Worm (Caenorhabditis elegans) whole organism, L2 larva: ENCODE data around the gene dpy-2.
A peak's percentile ranks its signal among the peaks of the same experiment; 100 is the strongest.

Experiments
- C34F6.9 ChIP-seq: fragments of 150-350 bp; optimal IDR thresholded peaks from 2 replicates; lab custom pipeline; 2014; ENCODE audit warnings: missing biosample characterization, missing genetic modification characterization
- F13H6.1 ChIP-seq: sonication (generic microtip); optimal IDR thresholded peaks from 2 replicates; lab custom pipeline; 2016; ENCODE audit warnings: missing genetic modification characterization, missing compliant biosample characterization
- R02D3.7 ChIP-seq: fragments of 150-350 bp; optimal IDR thresholded peaks from 2 replicates; lab custom pipeline; 2014; ENCODE audit warnings: missing biosample characterization, missing genetic modification characterization
- Y55F3AM.14 ChIP-seq: fragments of 200-800 bp; sonication (Bioruptor generic); optimal IDR thresholded peaks from 2 replicates; lab custom pipeline; 2018; ENCODE audit warnings: mild to moderate bottlenecking, missing genetic modification characterization, missing compliant biosample characterization
- ZK546.5 ChIP-seq: sonication (generic microtip); optimal IDR thresholded peaks from 2 replicates; lab custom pipeline; 2017; ENCODE audit warnings: missing biosample characterization, missing genetic modification characterization
- aly-2 ChIP-seq: fragments of 150-350 bp; optimal IDR thresholded peaks from 2 replicates; lab custom pipeline; 2014; ENCODE audit warnings: missing biosample characterization, missing genetic modification characterization
- ama-1 ChIP-seq: fragments of 150-350 bp; optimal IDR thresholded peaks from 2 replicates; lab custom pipeline; 2018; ENCODE audit warnings: inconsistent platforms
- blmp-1 ChIP-seq: sonication (generic microtip); optimal IDR thresholded peaks from 2 replicates; lab custom pipeline; 2017; ENCODE audit warnings: missing genetic modification characterization, mild to moderate bottlenecking, missing compliant biosample characterization, antibody characterized with exemption, moderate library complexity; ENCODE audit not compliant: insufficient read depth
- ceh-16 ChIP-seq: fragments of 150-350 bp; optimal IDR thresholded peaks from 2 replicates; lab custom pipeline; 2014; ENCODE audit warnings: missing biosample characterization, missing genetic modification characterization
- ceh-82 ChIP-seq: fragments of 150-350 bp; optimal IDR thresholded peaks from 2 replicates; lab custom pipeline; 2014; ENCODE audit warnings: missing biosample characterization, missing genetic modification characterization
- crh-2 ChIP-seq: sonication (generic microtip); optimal IDR thresholded peaks from 2 replicates; lab custom pipeline; 2017; ENCODE audit warnings: missing biosample characterization, missing genetic modification characterization
- elt-1 ChIP-seq: fragments of 150-350 bp; optimal IDR thresholded peaks from 2 replicates; lab custom pipeline; 2014; ENCODE audit warnings: missing biosample characterization, missing genetic modification characterization
- elt-3 ChIP-seq: sonication (generic microtip); optimal IDR thresholded peaks from 2 replicates; lab custom pipeline; 2017; ENCODE audit warnings: missing biosample characterization, missing genetic modification characterization
- gmeb-1 ChIP-seq: fragments of 150-350 bp; optimal IDR thresholded peaks from 2 replicates; lab custom pipeline; 2014; ENCODE audit warnings: missing biosample characterization, missing genetic modification characterization
- lin-11 ChIP-seq: fragments of 150-350 bp; sonication (generic microtip); optimal IDR thresholded peaks from 2 replicates; lab custom pipeline; 2014; ENCODE audit warnings: missing biosample characterization, missing genetic modification characterization, inconsistent platforms, mixed read lengths
- lin-13 ChIP-seq: fragments of 150-350 bp; optimal IDR thresholded peaks from 2 replicates; lab custom pipeline; 2014; ENCODE audit warnings: missing biosample characterization, missing genetic modification reagents, missing genetic modification characterization
- lin-39 ChIP-seq: fragments of 150-350 bp; optimal IDR thresholded peaks from 2 replicates; lab custom pipeline; 2014; ENCODE audit warnings: missing biosample characterization, missing genetic modification reagents, missing genetic modification characterization
- lsy-2 ChIP-seq, 2 experiments: fragments of 150-350 bp in 1 of 2; sonication (generic microtip) in 1 of 2; optimal IDR thresholded peaks; 2 replicates each; lab custom pipeline; 2014 to 2017; ENCODE audit warnings: missing biosample characterization in 2 of 2, missing genetic modification characterization in 2 of 2
- mab-5 ChIP-seq: fragments of 150-350 bp; optimal IDR thresholded peaks from 2 replicates; lab custom pipeline; 2014; ENCODE audit warnings: missing biosample characterization, missing genetic modification characterization
- nhr-10 ChIP-seq: sonication (generic microtip); optimal IDR thresholded peaks from 2 replicates; lab custom pipeline; 2017; ENCODE audit warnings: missing biosample characterization, missing genetic modification characterization
- nhr-11 ChIP-seq: fragments of 150-350 bp; optimal IDR thresholded peaks from 2 replicates; lab custom pipeline; 2014; ENCODE audit warnings: missing biosample characterization, missing genetic modification characterization
- nhr-12 ChIP-seq: fragments of 150-350 bp; optimal IDR thresholded peaks from 2 replicates; lab custom pipeline; 2014; ENCODE audit warnings: missing biosample characterization, missing genetic modification characterization
- nhr-129 ChIP-seq: fragments of 150-350 bp; optimal IDR thresholded peaks from 2 replicates; lab custom pipeline; 2014; ENCODE audit warnings: missing biosample characterization, missing genetic modification characterization
- nhr-21 ChIP-seq: fragments of 150-350 bp; optimal IDR thresholded peaks from 2 replicates; lab custom pipeline; 2014; ENCODE audit warnings: missing biosample characterization, missing genetic modification characterization
- nhr-23 ChIP-seq: fragments of 150-350 bp; optimal IDR thresholded peaks from 2 replicates; lab custom pipeline; 2014; ENCODE audit warnings: missing biosample characterization, missing genetic modification reagents, missing genetic modification characterization
- nhr-237 ChIP-seq: fragments of 150-350 bp; optimal IDR thresholded peaks from 2 replicates; lab custom pipeline; 2014; ENCODE audit warnings: missing biosample characterization, missing genetic modification characterization
- nhr-25 ChIP-seq: fragments of 150-350 bp; sonication (generic microtip); optimal IDR thresholded peaks from 3 replicates; lab custom pipeline; 2014; ENCODE audit warnings: missing biosample characterization, missing genetic modification characterization
- nhr-77 ChIP-seq: fragments of 150-350 bp; optimal IDR thresholded peaks from 2 replicates; lab custom pipeline; 2014; ENCODE audit warnings: missing biosample characterization, missing genetic modification characterization
- sem-4 ChIP-seq: fragments of 150-350 bp; optimal IDR thresholded peaks from 2 replicates; lab custom pipeline; 2014; ENCODE audit warnings: missing biosample characterization, missing genetic modification reagents, missing genetic modification characterization
- sma-3 ChIP-seq: sonication (generic microtip); optimal IDR thresholded peaks from 2 replicates; lab custom pipeline; 2016; ENCODE audit warnings: missing genetic modification reagents, missing genetic modification characterization, missing compliant biosample characterization
- sma-9 ChIP-seq, 2 experiments: fragments of 150-350 bp in 1 of 2; sonication (generic microtip) in 1 of 2; optimal IDR thresholded peaks; 2 replicates each; lab custom pipeline; 2014 to 2016; ENCODE audit warnings: missing genetic modification characterization in 2 of 2, mild to moderate bottlenecking in 1 of 2, missing biosample characterization in 1 of 2, missing compliant biosample characterization in 1 of 2, missing genetic modification reagents in 1 of 2, moderate library complexity in 1 of 2
- snpc-4 ChIP-seq: fragments of 150-350 bp; optimal IDR thresholded peaks from 2 replicates; lab custom pipeline; 2014; ENCODE audit warnings: missing biosample characterization, missing genetic modification characterization
- unc-39 ChIP-seq: fragments of 150-350 bp; optimal IDR thresholded peaks from 2 replicates; lab custom pipeline; 2014; ENCODE audit warnings: missing biosample characterization, missing genetic modification characterization
- unc-55 ChIP-seq: fragments of 150-350 bp; sonication (generic microtip); optimal IDR thresholded peaks from 3 replicates; lab custom pipeline; 2014; ENCODE audit warnings: missing biosample characterization, missing genetic modification reagents, missing genetic modification characterization
- unc-62 ChIP-seq: fragments of 150-350 bp; optimal IDR thresholded peaks from 2 replicates; lab custom pipeline; 2014; ENCODE audit warnings: missing biosample characterization, missing genetic modification reagents, missing genetic modification characterization
- zag-1 ChIP-seq: fragments of 150-350 bp; optimal IDR thresholded peaks from 2 replicates; lab custom pipeline; 2014; ENCODE audit warnings: missing biosample characterization, missing genetic modification characterization
- ztf-1 ChIP-seq: fragments of 200-800 bp; sonication (Bioruptor generic); conservative IDR thresholded peaks from 2 replicates; pipeline ENCODE4 v1.3.6; 2022; ENCODE audit warnings: missing genetic modification characterization, missing compliant biosample characterization
- ztf-11 ChIP-seq: sonication (generic microtip); optimal IDR thresholded peaks from 2 replicates; lab custom pipeline; 2017; ENCODE audit warnings: missing biosample characterization, missing genetic modification characterization
- ztf-4 ChIP-seq: fragments of 150-350 bp; optimal IDR thresholded peaks from 2 replicates; lab custom pipeline; 2014; ENCODE audit warnings: missing biosample characterization, missing genetic modification characterization

dpy-2 gene

DNA sequence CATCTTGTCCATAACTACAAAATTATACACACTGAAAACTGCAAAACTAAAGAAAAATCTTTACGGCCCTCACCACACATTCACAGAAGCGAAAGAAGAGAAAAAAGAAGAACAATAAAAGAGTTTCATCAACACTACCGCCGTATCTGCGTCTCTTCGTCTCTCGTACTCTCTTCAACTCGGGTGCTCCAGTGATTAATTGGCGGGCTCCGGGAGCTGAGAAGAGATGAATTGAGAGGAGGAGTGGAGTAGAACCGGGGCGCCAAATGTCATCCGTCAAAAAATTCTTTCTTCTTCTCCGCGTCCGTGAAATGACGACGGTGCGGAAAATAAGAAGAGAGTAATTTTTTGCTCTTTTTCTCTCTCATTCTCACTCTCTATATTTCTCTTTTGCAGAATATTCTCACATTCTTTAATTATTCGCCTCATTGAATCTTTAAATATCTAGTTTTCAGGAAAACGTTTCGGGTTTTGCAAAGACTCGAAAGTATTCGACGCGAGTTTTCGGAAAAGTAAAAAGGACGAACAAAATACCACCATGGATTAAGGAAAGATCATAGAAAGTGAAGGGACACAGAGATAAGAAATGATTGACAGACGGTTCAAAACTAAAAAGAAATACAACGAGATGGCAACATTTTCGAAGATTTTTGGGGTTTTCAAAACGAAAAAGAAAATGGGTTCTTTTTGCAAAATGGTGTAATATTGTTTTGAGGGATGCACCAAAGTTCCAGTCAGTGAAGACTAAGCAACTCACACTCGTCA lies 6.4 kb upstream of the dpy-2 start:
- no peak for TF ChIP-seq ztf-11 (tag; lab: Kevin White, UChicago)
- peak; percentile 77 for TF ChIP-seq F13H6.1 (tag; lab: Kevin White, UChicago)
- no peak for TF ChIP-seq ceh-82 (tag; lab: Kevin White, UChicago)
- no peak for TF ChIP-seq aly-2 (tag; lab: Kevin White, UChicago)
- TF ChIP-seq gmeb-1 (tag; lab: Kevin White, UChicago): no peak
- TF ChIP-seq unc-39 (tag; lab: Kevin White, UChicago): no peak
- no peak for TF ChIP-seq blmp-1 (tag; lab: Kevin White, UChicago)
- TF ChIP-seq lin-39 (tag; lab: Kevin White, UChicago): peak; percentile 86
- no peak for TF ChIP-seq nhr-10
- TF ChIP-seq nhr-129 (tag; lab: Kevin White, UChicago): peak; percentile 39
- no peak for TF ChIP-seq ama-1 (lab: Kevin White, UChicago)
- peak; percentile 20 for TF ChIP-seq crh-2
- no peak for TF ChIP-seq sma-3
- peak; percentile 49 for TF ChIP-seq C34F6.9 (tag; lab: Kevin White, UChicago)
- TF ChIP-seq ztf-4: no peak
- no peak for TF ChIP-seq nhr-237 (tag; lab: Kevin White, UChicago)
- TF ChIP-seq mab-5 (tag; lab: Kevin White, UChicago): peak; percentile 88
- TF ChIP-seq lin-13 (GFP tag; lab: Kevin White, UChicago): peak; percentile 43
- no peak for TF ChIP-seq ceh-16 (tag; lab: Kevin White, UChicago)
- no peak for TF ChIP-seq nhr-77 (tag; lab: Kevin White, UChicago)
- no peak for TF ChIP-seq nhr-12
- TF ChIP-seq nhr-11 (tag; lab: Kevin White, UChicago): no peak
- peak; percentile 55 for TF ChIP-seq unc-55 (GFP tag; lab: Kevin White, UChicago)
- no peak for TF ChIP-seq elt-1 (tag; lab: Kevin White, UChicago)
- peak; percentile 65 for TF ChIP-seq sem-4 (tag; lab: Kevin White, UChicago)
- no peak for TF ChIP-seq lin-11
- TF ChIP-seq elt-3 (tag; lab: Kevin White, UChicago): no peak
- peak; percentile 44 for TF ChIP-seq sma-9 (GFP tag; optimal IDR thresholded peaks at IDR 0.05; lab: Kevin White, UChicago)
- no peak for TF ChIP-seq sma-9 (tag; optimal IDR thresholded peaks at IDR 0.05; lab: Kevin White, UChicago)
- no peak for TF ChIP-seq R02D3.7
- peak; percentile 37 for TF ChIP-seq Y55F3AM.14 (GFP tag; lab: Kevin White, UChicago)
- TF ChIP-seq lsy-2 (tag; optimal IDR thresholded peaks at IDR 0.05; lab: Kevin White, UChicago): peak in 1 of 2 experiments; percentile 55
- TF ChIP-seq snpc-4 (tag; lab: Kevin White, UChicago): no peak
- TF ChIP-seq nhr-21: no peak
- TF ChIP-seq nhr-23 (tag; lab: Kevin White, UChicago): no peak
- no peak for TF ChIP-seq zag-1
- no peak for TF ChIP-seq ztf-1 (GFP tag; lab: Robert Waterston, UW)
- TF ChIP-seq nhr-25 (tag; lab: Kevin White, UChicago): no peak
- peak; percentile 20 for TF ChIP-seq unc-62 (GFP tag; lab: Kevin White, UChicago)
- no peak for TF ChIP-seq ZK546.5 (tag; lab: Kevin White, UChicago)
- TF ChIP-seq, all 48 proteins: peak for 13

- TF ChIP-seq zag-1: peak; percentile 79
- TF ChIP-seq lsy-2 (tag; optimal IDR thresholded peaks at IDR 0.05; lab: Kevin White, UChicago): peak; percentile 24 to 54
- peak; percentile 81 for TF ChIP-seq C34F6.9 (tag; lab: Kevin White, UChicago)
- TF ChIP-seq sma-9 (GFP tag; optimal IDR thresholded peaks at IDR 0.05; lab: Kevin White, UChicago): peak; percentile 57
- no peak for TF ChIP-seq sma-9 (tag; optimal IDR thresholded peaks at IDR 0.05; lab: Kevin White, UChicago)
- peak; percentile 60 for TF ChIP-seq mab-5 (tag; lab: Kevin White, UChicago)
- peak; percentile 76 for TF ChIP-seq nhr-129 (tag; lab: Kevin White, UChicago)
- TF ChIP-seq blmp-1 (tag; lab: Kevin White, UChicago): no peak
- TF ChIP-seq ZK546.5 (tag; lab: Kevin White, UChicago): no peak
- TF ChIP-seq snpc-4 (tag; lab: Kevin White, UChicago): peak; percentile 7
- peak; percentile 72 for TF ChIP-seq unc-55 (GFP tag; lab: Kevin White, UChicago)
- TF ChIP-seq ztf-1 (GFP tag; lab: Robert Waterston, UW): no peak
- peak; percentile 21 for TF ChIP-seq lin-11
- peak; percentile 39 for TF ChIP-seq crh-2
- peak; percentile 76 for TF ChIP-seq F13H6.1 (tag; lab: Kevin White, UChicago)
Measured at ce11 chrII:6708980-6709379, 5.1 kb upstream of the dpy-2 start.
